Fruit fly (Drosophila melanogaster) S2 (cell line): ENCODE data around the gene CG5608.

Experiments used
- CG8478 ChIP-seq: fragments of >200 bp; optimal IDR thresholded peaks from 2 replicates; lab custom pipeline; 2018
- CTCF ChIP-seq, 2 experiments: fragments of >200 bp; optimal IDR thresholded peaks; 2 replicates each; lab custom pipeline; 2018

- no peak for TF ChIP-seq CG8478 (lab: Kevin White, UChicago)
- TF ChIP-seq CTCF (optimal IDR thresholded peaks at IDR 0.05; lab: Kevin White, UChicago), result no peak
Measured at dm6 chr3R:12443769-12444168, 21.3 kb downstream of the CG5608 start.
